Worm (Caenorhabditis elegans): ENCODE data around the gene F46F2.3.

DNA sequence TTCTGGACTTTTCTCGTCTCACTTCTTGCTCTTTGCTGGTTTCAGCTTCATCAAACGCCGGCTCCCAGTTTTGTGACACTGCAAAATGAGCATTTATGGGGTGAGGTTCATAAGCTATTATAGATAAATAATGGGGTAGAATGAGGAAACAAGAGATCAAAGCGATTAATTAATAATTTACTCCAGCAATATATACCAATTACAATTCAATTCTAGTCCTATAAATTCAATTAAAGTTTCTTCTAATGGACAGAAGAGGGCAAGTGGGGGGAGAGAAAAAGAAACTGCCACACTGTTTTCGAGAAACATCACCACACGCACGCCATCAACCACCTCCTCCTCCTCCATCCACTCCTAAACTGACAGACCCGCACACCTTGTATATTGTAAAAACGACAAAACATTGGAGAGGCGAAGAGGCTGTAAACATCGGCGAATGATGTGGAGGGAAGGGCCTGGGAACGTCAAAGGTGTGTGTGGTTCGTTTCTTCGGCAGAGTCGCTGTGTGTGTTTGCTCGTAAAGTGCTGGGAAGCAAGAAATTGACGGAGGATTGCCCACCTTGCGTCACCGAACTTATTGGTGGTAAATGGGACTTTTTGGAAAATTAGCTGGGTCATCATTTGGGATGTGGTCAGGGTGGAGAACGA is 46.8 kb downstream of the F46F2.3 start, which contains the start of the genes H03A11.13 and famk-1:
- TF ChIP-seq unc-86 (tag; optimal IDR thresholded peaks at IDR 0.05) (no peak), lin-39 (tag; optimal IDR thresholded peaks at IDR 0.05) (no peak), mdl-1 (tag; optimal IDR thresholded peaks at IDR 0.05) (no peak)
